Worm (Caenorhabditis elegans): ENCODE measurements around the gene M04G7.2.

M04G7.2 gene

ce11 chrIV:455484-455883 is 5.3 kb downstream of the M04G7.2 start, which contains the start of gene M04G7.1:
Gene M04G7.1, plus strand, starts transcription at chrIV:455784.
- no peak for TF ChIP-seq flt-1 (GFP tag; IDR thresholded peaks at IDR 0.05)

- no peak for TF ChIP-seq cog-1 (tag; optimal IDR thresholded peaks at IDR 0.05)
- no peak for TF ChIP-seq ztf-23 (GFP tag; IDR thresholded peaks at IDR 0.05)
- no peak for TF ChIP-seq ref-1 (GFP tag; conservative IDR thresholded peaks at IDR 0.05)
- TF ChIP-seq ztf-29 (GFP tag; IDR thresholded peaks at IDR 0.05): no peak
- TF ChIP-seq T22C8.4 (GFP tag; IDR thresholded peaks at IDR 0.05): no peak
These were observed 6.0 kb downstream of the M04G7.2 start, which contains the start of the genes Y66H1A.8 and M04G7.5 for ce11 chrIV:454816-455215. Gene Y66H1A.8, minus strand, starts transcription at chrIV:454916. Gene M04G7.5, plus strand, starts transcription at chrIV:455073.

DNA sequence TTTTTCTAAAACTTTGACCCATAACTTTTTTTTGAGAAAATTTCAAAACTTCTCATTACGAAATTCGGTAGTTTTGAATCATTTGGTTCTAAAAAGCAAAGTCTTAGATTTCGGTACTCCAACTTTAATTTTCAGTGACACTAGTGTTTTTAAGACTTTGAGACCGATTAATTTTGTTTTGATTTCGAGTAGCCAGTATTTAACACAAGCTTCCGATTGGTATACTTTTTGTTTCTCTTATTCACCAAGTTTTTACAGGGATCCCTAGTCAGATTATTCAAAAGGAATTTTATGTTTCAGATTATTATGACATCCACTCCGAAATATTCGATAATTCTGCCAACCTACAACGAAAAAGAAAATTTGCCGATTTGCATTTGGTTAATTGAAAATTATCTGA is 15.5 kb downstream of the M04G7.2 start, which contains the start of gene dpm-1:
Gene dpm-1, plus strand, starts transcription at position 301 of the 400 bp plus-strand sequence.
- TF ChIP-seq klf-2 (GFP tag; conservative IDR thresholded peaks at IDR 0.05) (no peak), T22C8.4 (GFP tag; IDR thresholded peaks at IDR 0.05) (no peak)

- TF ChIP-seq ztf-23 (GFP tag; IDR thresholded peaks at IDR 0.05) (0 out of 2 replicates have a peak, but pooled peaks have one; percentile 36), tab-1 (GFP tag; IDR thresholded peaks at IDR 0.05) (no peak), flt-1 (GFP tag; IDR thresholded peaks at IDR 0.05) (no peak; the same call in 1 of the 2 replicates), ref-1 (GFP tag; conservative IDR thresholded peaks at IDR 0.05) (no peak), cog-1 (tag; optimal IDR thresholded peaks at IDR 0.05) (peak; percentile 70), ztf-29 (GFP tag; IDR thresholded peaks at IDR 0.05) (no peak), klf-2 (GFP tag; conservative IDR thresholded peaks at IDR 0.05) (no peak), med-1 (GFP tag; optimal IDR thresholded peaks at IDR 0.05; ENCODE audit: insufficient read depth) (no peak), T22C8.4 (GFP tag; IDR thresholded peaks at IDR 0.05) (no peak; the same call in 1 of the 2 replicates)
These were observed 17.2 kb downstream of the M04G7.2 start, which contains the start of gene mrpl-55 for ce11 chrIV:443622-444021. Gene mrpl-55, plus strand, starts transcription at chrIV:443985.

- TF ChIP-seq ztf-29 (GFP tag; IDR thresholded peaks at IDR 0.05): no peak
- no peak for TF ChIP-seq ztf-23 (GFP tag; IDR thresholded peaks at IDR 0.05)
- TF ChIP-seq flt-1 (GFP tag; IDR thresholded peaks at IDR 0.05): no peak
- no peak for TF ChIP-seq cog-1 (tag; optimal IDR thresholded peaks at IDR 0.05)
- TF ChIP-seq med-1 (GFP tag; optimal IDR thresholded peaks at IDR 0.05; ENCODE audit: insufficient read depth): no peak
- TF ChIP-seq tab-1 (GFP tag; IDR thresholded peaks at IDR 0.05): no peak
- TF ChIP-seq ref-1 (GFP tag; conservative IDR thresholded peaks at IDR 0.05): no peak
- no peak for TF ChIP-seq T22C8.4 (GFP tag; IDR thresholded peaks at IDR 0.05)
These were observed 20.3 kb downstream of the M04G7.2 start, which contains the start of gene hum-8 for ce11 chrIV:440509-440908. Gene hum-8, minus strand, starts transcription at chrIV:440554.

DNA sequence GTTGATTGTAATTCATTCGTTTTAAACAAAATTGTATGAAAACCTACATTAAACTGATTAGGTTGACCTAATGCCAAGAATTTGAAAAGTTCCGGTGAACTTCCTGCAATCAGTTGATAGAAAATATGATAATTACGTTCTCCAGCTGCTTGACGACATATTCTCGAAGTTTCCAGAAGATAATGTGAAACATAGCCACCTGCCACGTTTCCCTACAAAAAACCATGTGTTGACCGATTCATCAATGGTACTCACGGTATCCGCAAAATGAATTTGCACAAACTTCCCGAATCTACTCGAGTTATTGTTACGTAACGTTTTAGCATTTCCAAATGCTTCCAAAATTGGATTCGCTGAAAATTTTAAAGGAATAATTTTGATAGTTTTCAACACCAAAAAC is 22.4 kb downstream of the M04G7.2 start:
- TF ChIP-seq cog-1 (tag; optimal IDR thresholded peaks at IDR 0.05): no peak
- no peak for TF ChIP-seq tab-1 (GFP tag; IDR thresholded peaks at IDR 0.05)
- TF ChIP-seq med-1 (GFP tag; optimal IDR thresholded peaks at IDR 0.05; ENCODE audit: insufficient read depth): no peak
- TF ChIP-seq ref-1 (GFP tag; conservative IDR thresholded peaks at IDR 0.05): no peak
- TF ChIP-seq ztf-29 (GFP tag; IDR thresholded peaks at IDR 0.05): no peak
- TF ChIP-seq flt-1 (GFP tag; IDR thresholded peaks at IDR 0.05): no peak

ce11 chrIV:428869-429268 is 32.0 kb downstream of the M04G7.2 start, which contains the start of gene Y66H1A.5:
Gene Y66H1A.5, minus strand, starts transcription at chrIV:429133.
- TF ChIP-seq med-1 (GFP tag; optimal IDR thresholded peaks at IDR 0.05; ENCODE audit: insufficient read depth) (no peak), cog-1 (tag; optimal IDR thresholded peaks at IDR 0.05) (no peak), T22C8.4 (GFP tag; IDR thresholded peaks at IDR 0.05) (no peak), ztf-23 (GFP tag; IDR thresholded peaks at IDR 0.05) (no peak), klf-2 (GFP tag; conservative IDR thresholded peaks at IDR 0.05) (no peak), ztf-29 (GFP tag; IDR thresholded peaks at IDR 0.05) (no peak), ref-1 (GFP tag; conservative IDR thresholded peaks at IDR 0.05) (no peak), tab-1 (GFP tag; IDR thresholded peaks at IDR 0.05) (no peak), flt-1 (GFP tag; IDR thresholded peaks at IDR 0.05) (no peak)

- TF ChIP-seq ztf-23 (GFP tag; IDR thresholded peaks at IDR 0.05) (no peak), tab-1 (GFP tag; IDR thresholded peaks at IDR 0.05) (no peak), ztf-29 (GFP tag; IDR thresholded peaks at IDR 0.05) (no peak), ref-1 (GFP tag; conservative IDR thresholded peaks at IDR 0.05) (no peak), med-1 (GFP tag; optimal IDR thresholded peaks at IDR 0.05; ENCODE audit: insufficient read depth) (no peak), klf-2 (GFP tag; conservative IDR thresholded peaks at IDR 0.05) (no peak), cog-1 (tag; optimal IDR thresholded peaks at IDR 0.05) (no peak), flt-1 (GFP tag; IDR thresholded peaks at IDR 0.05) (no peak), T22C8.4 (GFP tag; IDR thresholded peaks at IDR 0.05) (no peak)
These were observed 33.5 kb downstream of the M04G7.2 start for ce11 chrIV:427100-427908.

- TF ChIP-seq ref-1 (GFP tag; conservative IDR thresholded peaks at IDR 0.05): no peak
- no peak for TF ChIP-seq ztf-23 (GFP tag; IDR thresholded peaks at IDR 0.05)
- TF ChIP-seq cog-1 (tag; optimal IDR thresholded peaks at IDR 0.05): no peak
- no peak for TF ChIP-seq med-1 (GFP tag; optimal IDR thresholded peaks at IDR 0.05; ENCODE audit: insufficient read depth)
- TF ChIP-seq tab-1 (GFP tag; IDR thresholded peaks at IDR 0.05): no peak
- TF ChIP-seq T22C8.4 (GFP tag; IDR thresholded peaks at IDR 0.05): no peak
- no peak for TF ChIP-seq klf-2 (GFP tag; conservative IDR thresholded peaks at IDR 0.05)
- no peak for TF ChIP-seq ztf-29 (GFP tag; IDR thresholded peaks at IDR 0.05)
- TF ChIP-seq flt-1 (GFP tag; IDR thresholded peaks at IDR 0.05): no peak
These were observed 34.2 kb downstream of the M04G7.2 start for ce11 chrIV:426597-426996.

DNA sequence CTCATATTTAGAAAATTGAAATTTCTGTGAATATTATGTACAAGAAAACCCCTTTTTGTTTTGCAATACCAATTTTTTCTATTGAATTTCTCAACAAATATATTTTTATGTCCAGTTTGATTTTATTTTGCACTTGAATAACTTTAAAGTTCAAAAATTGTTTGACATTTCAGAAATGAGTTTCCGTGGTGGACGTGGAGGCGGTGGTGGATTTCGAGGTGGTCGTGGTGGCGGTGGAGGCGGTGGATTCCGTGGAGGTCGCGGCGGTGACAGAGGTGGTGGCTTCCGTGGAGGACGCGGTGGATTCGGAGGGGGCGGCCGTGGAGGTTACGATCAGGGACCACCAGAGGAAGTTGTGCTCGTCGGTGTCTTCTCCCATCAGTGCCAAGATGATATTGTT is 34.8 kb downstream of the M04G7.2 start, which contains the start of gene garr-1:
Gene garr-1, plus strand, starts transcription at position 174 of the 400 bp plus-strand sequence.
- TF ChIP-seq ref-1 (GFP tag; conservative IDR thresholded peaks at IDR 0.05) (no peak), T22C8.4 (GFP tag; IDR thresholded peaks at IDR 0.05) (no peak), ztf-29 (GFP tag; IDR thresholded peaks at IDR 0.05) (no peak), med-1 (GFP tag; optimal IDR thresholded peaks at IDR 0.05; ENCODE audit: insufficient read depth) (no peak), tab-1 (GFP tag; IDR thresholded peaks at IDR 0.05) (no peak)

All from whole organism, midembryonic.